Fruit fly (Drosophila melanogaster) Kc167 (cell line): ENCODE measurements around the gene Tailor.

Experiments used
- Myc ChIP-seq: fragments of >200 bp; optimal IDR thresholded peaks from 2 replicates; lab custom pipeline; 2017; ENCODE audit warnings: missing external identifiers
- Sin3A ChIP-seq: fragments of >200 bp; optimal IDR thresholded peaks from 2 replicates; lab custom pipeline; 2018; ENCODE audit warnings: missing external identifiers
- h ChIP-seq: fragments of >200 bp; optimal IDR thresholded peaks from 3 replicates; lab custom pipeline; 2018; ENCODE audit warnings: missing external identifiers
- insv ChIP-seq: fragments of >200 bp; optimal IDR thresholded peaks from 3 replicates; lab custom pipeline; 2018; ENCODE audit warnings: missing external identifiers
- psq ChIP-seq: fragments of >200 bp; optimal IDR thresholded peaks from 2 replicates; lab custom pipeline; 2017; ENCODE audit warnings: missing external identifiers
- ttk ChIP-seq: sonication (Bioruptor generic); optimal IDR thresholded peaks from 2 replicates; lab custom pipeline; 2017; ENCODE audit warnings: missing external identifiers

dm6 chr3R:7033707-7034106 lies 52.2 kb downstream of the Tailor start:
- TF ChIP-seq ttk (lab: Kevin White, UChicago) (no peak), psq (lab: Kevin White, UChicago) (no peak), insv (no peak), h (lab: Kevin White, UChicago) (no peak), Myc (lab: Kevin White, UChicago) (no peak), Sin3A (lab: Kevin White, UChicago) (no peak)
